Fruit fly (Drosophila melanogaster) whole organism, embryonic: ENCODE measurements around the gene CG44040.

Experiments used
- Atf3 ChIP-seq: fragments of 200-800 bp; sonication (Bioruptor generic); optimal IDR thresholded peaks from 3 replicates; lab custom pipeline; 2016; ENCODE audit warnings: missing biosample characterization, missing genetic modification characterization
- BEAF-32 ChIP-seq: fragments of 200-800 bp; sonication (Bioruptor generic); optimal IDR thresholded peaks from 3 replicates; lab custom pipeline; 2017; ENCODE audit warnings: missing biosample characterization, missing genetic modification characterization, mild to moderate bottlenecking, moderate library complexity, missing genetic modification reagents
- BtbVII ChIP-seq: fragments of 200-800 bp; sonication (Bioruptor generic); optimal IDR thresholded peaks from 3 replicates; lab custom pipeline; 2017; ENCODE audit warnings: missing biosample characterization, mild to moderate bottlenecking, missing genetic modification characterization
- CG11504 ChIP-seq: fragments of 200-800 bp; sonication (Bioruptor generic); optimal IDR thresholded peaks from 3 replicates; lab custom pipeline; 2019; ENCODE audit warnings: missing biosample characterization, mild to moderate bottlenecking, missing genetic modification characterization, moderate library complexity
- CG14667 ChIP-seq: fragments of 200-800 bp; sonication (Bioruptor generic); IDR thresholded peaks from 2 replicates; pipeline ENCODE4 v1.3.6; 2022; ENCODE audit warnings: missing biosample characterization, missing genetic modification characterization
- CG15011 ChIP-seq: fragments of 200-800 bp; sonication (Bioruptor generic); optimal IDR thresholded peaks from 3 replicates; lab custom pipeline; 2018; ENCODE audit warnings: missing biosample characterization, mild to moderate bottlenecking, missing genetic modification characterization
- CG15514 ChIP-seq: fragments of 200-800 bp; sonication (Bioruptor generic); optimal IDR thresholded peaks from 3 replicates; lab custom pipeline; 2017; ENCODE audit warnings: missing biosample characterization, missing genetic modification characterization, mild to moderate bottlenecking, moderate library complexity, missing genetic modification reagents
- CG1603 ChIP-seq: fragments of 200-800 bp; sonication (Bioruptor generic); optimal IDR thresholded peaks from 2 replicates; lab custom pipeline; 2019; ENCODE audit warnings: missing biosample characterization, mild to moderate bottlenecking, missing genetic modification characterization, moderate library complexity
- CG18011 ChIP-seq: fragments of 200-800 bp; sonication (Bioruptor generic); optimal IDR thresholded peaks from 2 replicates; lab custom pipeline; 2017; ENCODE audit warnings: missing biosample characterization, missing genetic modification characterization, mild to moderate bottlenecking, moderate library complexity, missing genotype
- CG2129 ChIP-seq: fragments of 200-800 bp; sonication (Bioruptor generic); IDR thresholded peaks from 2 replicates; pipeline ENCODE4 v1.3.6; 2022; ENCODE audit warnings: missing biosample characterization, missing genetic modification characterization; ENCODE audit not compliant: partially characterized antibody
- CG2712 ChIP-seq: fragments of 200-800 bp; optimal IDR thresholded peaks from 3 replicates; lab custom pipeline; 2019; ENCODE audit warnings: missing biosample characterization, mild to moderate bottlenecking, missing genetic modification characterization, moderate library complexity
- CG34376 ChIP-seq: fragments of 200-800 bp; sonication (Bioruptor generic); optimal IDR thresholded peaks from 2 replicates; lab custom pipeline; 2018; ENCODE audit warnings: missing biosample characterization, mild to moderate bottlenecking, missing genetic modification characterization
- CG4282 ChIP-seq: fragments of 200-800 bp; sonication (Bioruptor generic); optimal IDR thresholded peaks from 2 replicates; lab custom pipeline; 2016; ENCODE audit warnings: missing biosample characterization, missing genetic modification characterization
- CG4820 ChIP-seq: fragments of 200-800 bp; sonication (Bioruptor generic); optimal IDR thresholded peaks from 3 replicates; lab custom pipeline; 2016; ENCODE audit warnings: missing biosample characterization, missing genetic modification characterization
- CG6272 ChIP-seq: fragments of 200-800 bp; sonication (Bioruptor generic); IDR thresholded peaks from 2 replicates; pipeline ENCODE4 v1.3.6; 2022; ENCODE audit warnings: missing biosample characterization, missing genetic modification characterization
- CG7745 ChIP-seq: fragments of 200-800 bp; sonication (Bioruptor generic); optimal IDR thresholded peaks from 2 replicates; lab custom pipeline; 2018; ENCODE audit warnings: missing biosample characterization, mild to moderate bottlenecking, missing genetic modification characterization, moderate library complexity
- CG8359 ChIP-seq: fragments of 200-800 bp; sonication (Bioruptor generic); optimal IDR thresholded peaks from 2 replicates; lab custom pipeline; 2017; ENCODE audit warnings: missing biosample characterization, mild to moderate bottlenecking, missing genetic modification characterization, borderline replicate concordance
- Dp ChIP-seq: fragments of 200-800 bp; sonication (Bioruptor generic); optimal IDR thresholded peaks from 2 replicates; lab custom pipeline; 2018; ENCODE audit warnings: missing biosample characterization, mild to moderate bottlenecking, missing genetic modification characterization, moderate library complexity
- Elba2 ChIP-seq: fragments of 200-800 bp; sonication (Bioruptor generic); optimal IDR thresholded peaks from 3 replicates; lab custom pipeline; 2016; ENCODE audit warnings: missing biosample characterization, missing genetic modification characterization
- Fer1 ChIP-seq: fragments of 200-800 bp; sonication (Bioruptor generic); optimal IDR thresholded peaks from 2 replicates; lab custom pipeline; 2017; ENCODE audit warnings: missing biosample characterization, mild to moderate bottlenecking, missing genetic modification characterization
- Hand ChIP-seq: fragments of 200-800 bp; sonication (Bioruptor generic); optimal IDR thresholded peaks from 2 replicates; lab custom pipeline; 2017; ENCODE audit warnings: mild to moderate bottlenecking, missing biosample characterization, missing genetic modification reagents, missing genetic modification characterization
- Hmr ChIP-seq: fragments of 200-800 bp; sonication (Bioruptor generic); optimal IDR thresholded peaks from 3 replicates; lab custom pipeline; 2017; ENCODE audit warnings: mild to moderate bottlenecking, missing biosample characterization, missing genetic modification reagents, missing genetic modification characterization
- Lhr ChIP-seq: fragments of 200-800 bp; sonication (Bioruptor generic); optimal IDR thresholded peaks from 3 replicates; lab custom pipeline; 2017; ENCODE audit warnings: mild to moderate bottlenecking, missing biosample characterization, missing genetic modification reagents, missing genetic modification characterization
- Med ChIP-seq: fragments of 200-800 bp; sonication (Bioruptor generic); peaks from one replicate; lab custom pipeline; 2016; ENCODE audit warnings: missing biosample characterization, missing genetic modification characterization, mild to moderate bottlenecking, inconsistent platforms, moderate library complexity
- Myb ChIP-seq: fragments of 200-800 bp; sonication (Bioruptor generic); optimal IDR thresholded peaks from 2 replicates; lab custom pipeline; 2016; ENCODE audit warnings: missing biosample characterization, missing genetic modification characterization
- NfI ChIP-seq: fragments of 200-800 bp; sonication (Bioruptor generic); optimal IDR thresholded peaks from 3 replicates; lab custom pipeline; 2018; ENCODE audit warnings: missing biosample characterization, mild to moderate bottlenecking, missing genetic modification characterization, moderate library complexity
- Sry-δ ChIP-seq: fragments of 200-800 bp; sonication (Bioruptor generic); optimal IDR thresholded peaks from 2 replicates; lab custom pipeline; 2016; ENCODE audit warnings: missing biosample characterization, missing genetic modification characterization
- Vsx1 ChIP-seq: fragments of 200-800 bp; sonication (Bioruptor generic); optimal IDR thresholded peaks from 2 replicates; lab custom pipeline; 2017; ENCODE audit warnings: missing biosample characterization, mild to moderate bottlenecking, missing genetic modification characterization, missing genetic modification reagents
- bowl ChIP-seq: fragments of 200-800 bp; sonication (Bioruptor generic); IDR thresholded peaks from 2 replicates; pipeline ENCODE4 v1.3.6; 2022; ENCODE audit warnings: missing biosample characterization, missing genetic modification characterization
- cad ChIP-seq: fragments of >200 bp; optimal IDR thresholded peaks from 2 replicates; lab custom pipeline; 2017; ENCODE audit warnings: missing biosample characterization, missing genetic modification characterization
- chn ChIP-seq: fragments of 200-800 bp; sonication (Bioruptor generic); optimal IDR thresholded peaks from 2 replicates; lab custom pipeline; 2016; ENCODE audit warnings: missing biosample characterization, missing genetic modification characterization
- dpn ChIP-seq, 2 experiments: fragments of 200-800 bp; sonication (Bioruptor generic); optimal IDR thresholded peaks; 3 replicates each; lab custom pipeline; 2016; ENCODE audit warnings: missing biosample characterization in 2 of 2, missing genetic modification characterization in 2 of 2
- exex ChIP-seq: fragments of 200-800 bp; sonication (Bioruptor generic); optimal IDR thresholded peaks from 4 replicates; lab custom pipeline; 2018; ENCODE audit warnings: missing biosample characterization, mild to moderate bottlenecking, missing genetic modification characterization, moderate library complexity
- ftz-f1 ChIP-seq: fragments of 200-800 bp; sonication (Bioruptor generic); optimal IDR thresholded peaks from 2 replicates; lab custom pipeline; 2016; ENCODE audit warnings: missing biosample characterization, missing genetic modification characterization
- gcm2 ChIP-seq: fragments of 200-800 bp; sonication (Bioruptor generic); optimal IDR thresholded peaks from 2 replicates; lab custom pipeline; 2016; ENCODE audit warnings: missing biosample characterization, missing genetic modification characterization
- grn ChIP-seq: fragments of 200-800 bp; sonication (Bioruptor generic); optimal IDR thresholded peaks from 3 replicates; lab custom pipeline; 2017; ENCODE audit warnings: missing biosample characterization, missing genetic modification characterization
- gro ChIP-seq: fragments of 200-800 bp; sonication (Bioruptor generic); optimal IDR thresholded peaks from 2 replicates; lab custom pipeline; 2016; ENCODE audit warnings: missing biosample characterization, missing genetic modification characterization
- inv ChIP-seq: fragments of 200-800 bp; sonication (Bioruptor generic); IDR thresholded peaks from 2 replicates; pipeline ENCODE4 v1.3.6; 2022; ENCODE audit warnings: missing biosample characterization, missing genetic modification characterization; ENCODE audit not compliant: partially characterized antibody
- jigr1 ChIP-seq: fragments of 200-800 bp; sonication (Bioruptor generic); IDR thresholded peaks from 3 replicates; pipeline ENCODE4 v1.3.6; 2022; ENCODE audit warnings: missing biosample characterization, missing genetic modification characterization
- lab ChIP-seq: fragments of 200-800 bp; sonication (Bioruptor generic); optimal IDR thresholded peaks from 3 replicates; lab custom pipeline; 2017; ENCODE audit warnings: missing biosample characterization, missing genetic modification characterization, mild to moderate bottlenecking, moderate library complexity, missing genetic modification reagents
- lmd ChIP-seq: fragments of 200-800 bp; sonication (Bioruptor generic); IDR thresholded peaks from 2 replicates; pipeline ENCODE4 v1.3.6; 2022; ENCODE audit warnings: missing biosample characterization, missing genetic modification characterization
- mirr ChIP-seq: fragments of 200-800 bp; sonication (Bioruptor generic); optimal IDR thresholded peaks from 3 replicates; lab custom pipeline; 2018; ENCODE audit warnings: missing biosample characterization, mild to moderate bottlenecking, missing genetic modification characterization
- nmo ChIP-seq: fragments of 200-800 bp; sonication (Bioruptor generic); optimal IDR thresholded peaks from 2 replicates; lab custom pipeline; 2018; ENCODE audit warnings: missing biosample characterization, mild to moderate bottlenecking, missing genetic modification characterization, moderate library complexity
- otp ChIP-seq: fragments of 200-800 bp; sonication (Bioruptor generic); IDR thresholded peaks from 3 replicates; pipeline ENCODE4, ENCODE4 v1.3.6; 2022; ENCODE audit warnings: missing biosample characterization, missing genetic modification characterization
- pzg ChIP-seq: fragments of 200-800 bp; sonication (Bioruptor generic); optimal IDR thresholded peaks from 3 replicates; lab custom pipeline; 2018; ENCODE audit warnings: missing biosample characterization, mild to moderate bottlenecking, missing genetic modification characterization, moderate library complexity
- sima ChIP-seq: fragments of 200-800 bp; sonication (Bioruptor generic); optimal IDR thresholded peaks from 2 replicates; lab custom pipeline; 2016; ENCODE audit warnings: missing biosample characterization, missing genetic modification characterization
- sug ChIP-seq: fragments of 200-800 bp; optimal IDR thresholded peaks from 2 replicates; lab custom pipeline; 2019; ENCODE audit warnings: missing biosample characterization, mild to moderate bottlenecking, missing genetic modification characterization, moderate library complexity
- twi ChIP-seq: fragments of 200-800 bp; optimal IDR thresholded peaks from 2 replicates; lab custom pipeline; 2019; ENCODE audit warnings: missing biosample characterization, mild to moderate bottlenecking, missing genetic modification characterization, moderate library complexity
- wor ChIP-seq: fragments of 200-800 bp; sonication (Bioruptor generic); IDR thresholded peaks from 2 replicates; pipeline ENCODE4 v1.3.6; 2022; ENCODE audit warnings: missing biosample characterization, missing genetic modification characterization
- yki ChIP-seq: fragments of >200 bp; optimal IDR thresholded peaks from 3 replicates; lab custom pipeline; 2018
- zen ChIP-seq: fragments of 200-800 bp; sonication (Bioruptor generic); optimal IDR thresholded peaks from 3 replicates; lab custom pipeline; 2018; ENCODE audit warnings: missing biosample characterization, mild to moderate bottlenecking, missing genetic modification characterization, moderate library complexity

Gene CG44040

DNA sequence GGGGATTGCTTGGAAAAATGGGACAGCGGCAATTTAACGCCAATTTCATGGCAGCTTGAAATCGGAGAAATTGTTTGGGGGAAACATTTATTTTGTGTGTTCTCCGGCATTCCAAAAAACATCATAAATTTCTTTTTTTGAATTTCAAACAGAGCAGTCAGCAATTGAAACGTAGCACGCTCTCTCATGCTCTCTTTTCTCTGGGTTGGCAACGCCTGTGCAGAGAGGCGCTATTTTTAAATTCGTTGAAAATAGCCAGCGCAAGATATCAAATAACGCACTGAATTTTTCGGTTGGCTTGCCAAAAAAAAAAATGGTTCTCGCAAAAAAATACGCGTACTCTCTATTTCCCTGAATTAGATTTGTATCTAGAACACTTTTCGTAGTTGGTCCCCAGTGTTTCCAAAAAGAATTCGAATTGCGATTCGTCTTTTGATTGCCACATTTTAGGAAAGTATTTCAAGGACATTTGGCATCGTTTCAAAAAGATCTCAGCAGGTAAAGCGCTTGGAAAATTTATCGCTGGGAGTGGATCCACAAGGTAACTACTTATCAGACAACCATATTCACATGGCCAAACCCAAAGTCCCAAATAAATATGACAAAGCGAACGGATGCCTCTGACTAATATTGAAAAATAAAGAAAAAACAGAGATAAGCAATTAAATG is 34.0 kb upstream of the CG44040 start (continued):
- TF ChIP-seq lab (GFP tag; lab: Kevin White, UChicago) = peak; percentile 26
- TF ChIP-seq CG11504 = peak; percentile 21
- TF ChIP-seq CG15514 (GFP tag; lab: Kevin White, UChicago) = peak; percentile 43
- TF ChIP-seq grn = peak; percentile 60
- TF ChIP-seq Myb (GFP tag; lab: Kevin White, UChicago) = peak; percentile 71
- TF ChIP-seq nmo (GFP tag; lab: Kevin White, UChicago) = peak; percentile 21
- TF ChIP-seq CG2712 = peak; percentile 21
- TF ChIP-seq dpn (GFP tag; optimal IDR thresholded peaks at IDR 0.05; lab: Kevin White, UChicago) = peak in 1 of 2 experiments; percentile 15
- TF ChIP-seq inv = no peak
- peak; percentile 16 for TF ChIP-seq zen
- peak; percentile 78 for TF ChIP-seq CG34376
- no peak for TF ChIP-seq cad (GFP tag; lab: Kevin White, UChicago)
- no peak for TF ChIP-seq otp (GFP tag; lab: Robert Waterston, UW)
- peak; percentile 74 for TF ChIP-seq ftz-f1 (GFP tag; lab: Kevin White, UChicago)
- peak; percentile 96 for TF ChIP-seq Dp
- TF ChIP-seq CG7745 (tag; lab: Kevin White, UChicago) = no peak
- peak; percentile 88 for TF ChIP-seq CG1603
- no peak for TF ChIP-seq Vsx1
- TF ChIP-seq Hand (GFP tag; lab: Kevin White, UChicago) = peak; percentile 25
- TF ChIP-seq exex (tag; lab: Kevin White, UChicago) = peak; percentile 45
- peak; percentile 47 for TF ChIP-seq CG4282 (GFP tag; lab: Kevin White, UChicago)
- peak; percentile 70 for TF ChIP-seq Med (GFP tag; lab: Kevin White, UChicago)
- TF ChIP-seq CG4820 (GFP tag; lab: Kevin White, UChicago) = no peak
- no peak for TF ChIP-seq gcm2 (GFP tag; lab: Kevin White, UChicago)
- no peak for TF ChIP-seq wor (GFP tag; lab: Robert Waterston, UW)
- no peak for TF ChIP-seq chn (GFP tag; lab: Kevin White, UChicago)
- TF ChIP-seq yki (lab: Kevin White, UChicago) = peak; percentile 1
- peak; percentile 41 for TF ChIP-seq Lhr
- peak; percentile 25 for TF ChIP-seq Sry-δ (GFP tag; lab: Kevin White, UChicago)
- peak; percentile 10 for TF ChIP-seq BEAF-32 (GFP tag; lab: Kevin White, UChicago)
- peak; percentile 64 for TF ChIP-seq pzg (GFP tag; lab: Kevin White, UChicago)
- peak; percentile 98 for TF ChIP-seq CG18011 (GFP tag; lab: Kevin White, UChicago)

dm6 chr3R:15286693-15287041 is 33.5 kb upstream of the CG44040 start:
- TF ChIP-seq CG8359 (GFP tag; lab: Kevin White, UChicago) (no peak), bowl (GFP tag; lab: Robert Waterston, UW) (no peak), gro (GFP tag; lab: Kevin White, UChicago) (no peak), Atf3 (GFP tag; lab: Kevin White, UChicago) (no peak), BtbVII (GFP tag; lab: Kevin White, UChicago) (no peak), grn (peak; percentile 1), twi (tag; lab: Kevin White, UChicago) (no peak), CG6272 (GFP tag; lab: Robert Waterston, UW) (no peak), sima (GFP tag; lab: Kevin White, UChicago) (no peak), Fer1 (GFP tag; lab: Kevin White, UChicago) (peak; percentile 37), mirr (no peak), lmd (GFP tag; lab: Robert Waterston, UW) (no peak), sug (tag; lab: Kevin White, UChicago) (peak; percentile 96), CG14667 (GFP tag; lab: Robert Waterston, UW) (no peak), jigr1 (GFP tag; lab: Robert Waterston, UW) (no peak), Elba2 (no peak), NfI (no peak), Vsx1 (no peak), CG15011 (GFP tag; lab: Kevin White, UChicago) (no peak), CG2129 (no peak), Hmr (GFP tag; lab: Kevin White, UChicago) (peak; percentile 35)
